Fruit fly (Drosophila melanogaster) whole organism, wandering third instar larva: ENCODE data around the gene CG14130.

Experiments used
- Abd-B ChIP-seq: fragments of >200 bp; optimal IDR thresholded peaks from 2 replicates; lab custom pipeline; 2017; ENCODE audit warnings: missing biosample characterization, missing genetic modification characterization
- CG32264 ChIP-seq: fragments of 200-800 bp; sonication (Bioruptor generic); optimal IDR thresholded peaks from 2 replicates; lab custom pipeline; 2016; ENCODE audit warnings: missing biosample characterization, missing genetic modification characterization
- CG9705 ChIP-seq: fragments of 200-800 bp; sonication (Bioruptor generic); optimal IDR thresholded peaks from 2 replicates; lab custom pipeline; 2018; ENCODE audit warnings: missing biosample characterization, mild to moderate bottlenecking, missing genetic modification characterization
- CrebA ChIP-seq: fragments of 200-800 bp; sonication (Bioruptor generic); optimal IDR thresholded peaks from 2 replicates; lab custom pipeline; 2016; ENCODE audit warnings: missing biosample characterization, mild to moderate bottlenecking, missing genetic modification characterization, borderline replicate concordance
- Dfd ChIP-seq: fragments of >200 bp; optimal IDR thresholded peaks from 2 replicates; lab custom pipeline; 2017; ENCODE audit warnings: missing biosample characterization, missing genetic modification characterization
- Dif ChIP-seq: fragments of 200-275, 200-300 bp; sonication (Bioruptor generic); optimal IDR thresholded peaks from 2 replicates; lab custom pipeline; 2018; ENCODE audit warnings: missing biosample characterization, missing genetic modification characterization; ENCODE audit not compliant: partially characterized antibody
- GATAd ChIP-seq: sonication (Bioruptor generic); optimal IDR thresholded peaks from 2 replicates; lab custom pipeline; 2016; ENCODE audit warnings: missing biosample characterization, missing genetic modification characterization
- HLH106 ChIP-seq: fragments of 200-800 bp; optimal IDR thresholded peaks from 3 replicates; lab custom pipeline; 2019; ENCODE audit warnings: missing biosample characterization, mild to moderate bottlenecking, missing genetic modification characterization, moderate library complexity
- Hnf4 ChIP-seq: fragments of 200-800 bp; sonication (Bioruptor generic); optimal IDR thresholded peaks from 2 replicates; lab custom pipeline; 2016; ENCODE audit warnings: missing biosample characterization, mild to moderate bottlenecking, missing genetic modification characterization
- Hr78 ChIP-seq: fragments of >200 bp; optimal IDR thresholded peaks from 2 replicates; lab custom pipeline; 2017; ENCODE audit warnings: missing biosample characterization, missing genetic modification characterization
- Hr83 ChIP-seq: fragments of 200-300 bp; sonication (Bioruptor generic); optimal IDR thresholded peaks from 2 replicates; lab custom pipeline; 2016; ENCODE audit warnings: missing biosample characterization, mild to moderate bottlenecking, missing genetic modification characterization, moderate library complexity; ENCODE audit not compliant: poor library complexity, severe bottlenecking
- Mio ChIP-seq: sonication (Bioruptor generic); optimal IDR thresholded peaks from 2 replicates; lab custom pipeline; 2016; ENCODE audit warnings: missing biosample characterization, missing genetic modification characterization
- N ChIP-seq: fragments of >200 bp; optimal IDR thresholded peaks from 2 replicates; lab custom pipeline; 2018; ENCODE audit warnings: missing biosample characterization, missing external identifiers, missing genetic modification characterization
- Rel ChIP-seq, 2 experiments: fragments of 200-800 bp; sonication (Bioruptor generic) in 1 of 2; optimal IDR thresholded peaks; 2 replicates in 1 of 2; 3 replicates in 1 of 2; lab custom pipeline; 2016 to 2019; ENCODE audit warnings: mild to moderate bottlenecking in 2 of 2, missing biosample characterization in 2 of 2, missing genetic modification characterization in 2 of 2, moderate library complexity in 1 of 2
- Sp1 ChIP-seq: fragments of 200-800 bp; sonication (Bioruptor generic); optimal IDR thresholded peaks from 3 replicates; lab custom pipeline; 2019; ENCODE audit warnings: missing biosample characterization, mild to moderate bottlenecking, missing genetic modification characterization, moderate library complexity
- Vsx2 ChIP-seq: fragments of 200-300, 225-300 bp; sonication (Bioruptor generic); optimal IDR thresholded peaks from 2 replicates; lab custom pipeline; 2018; ENCODE audit warnings: missing biosample characterization, missing genetic modification characterization; ENCODE audit not compliant: partially characterized antibody
- br ChIP-seq: fragments of 200-800 bp; sonication (Bioruptor generic); optimal IDR thresholded peaks from 2 replicates; lab custom pipeline; 2016; ENCODE audit warnings: missing biosample characterization, missing genetic modification characterization
- brk ChIP-seq: fragments of 200-800 bp; sonication (Bioruptor generic); optimal IDR thresholded peaks from 2 replicates; lab custom pipeline; 2016; ENCODE audit warnings: missing biosample characterization, mild to moderate bottlenecking, missing genetic modification characterization
- dl ChIP-seq, 2 experiments: fragments of 175-275, 200-275 bp in 1 of 2; fragments of 200-275 bp in 1 of 2; sonication (Bioruptor generic); optimal IDR thresholded peaks; lab custom pipeline; 2018; ENCODE audit warnings: mild to moderate bottlenecking in 2 of 2, missing biosample characterization in 2 of 2, missing genetic modification characterization in 2 of 2, moderate library complexity in 2 of 2; ENCODE audit not compliant: partially characterized antibody in 2 of 2, insufficient read depth in 1 of 2
- dmrt93B ChIP-seq: fragments of 200-800 bp; sonication (Bioruptor generic); optimal IDR thresholded peaks from 2 replicates; lab custom pipeline; 2018; ENCODE audit warnings: missing biosample characterization, mild to moderate bottlenecking, missing genetic modification characterization
- dsf ChIP-seq: sonication (Bioruptor generic); optimal IDR thresholded peaks from 2 replicates; lab custom pipeline; 2016; ENCODE audit warnings: missing biosample characterization, missing genetic modification characterization, borderline replicate concordance
- ey ChIP-seq: fragments of 200-800 bp; sonication (Bioruptor generic); optimal IDR thresholded peaks from 2 replicates; lab custom pipeline; 2016; ENCODE audit warnings: missing biosample characterization, missing genetic modification characterization
- foxo ChIP-seq, 2 experiments: fragments of 200-800 bp; sonication (Bioruptor generic); optimal IDR thresholded peaks; 2 replicates in 1 of 2; 3 replicates in 1 of 2; lab custom pipeline; 2016 to 2017; ENCODE audit warnings: missing biosample characterization in 2 of 2, missing genetic modification characterization in 2 of 2
- fru ChIP-seq: fragments of 200-800 bp; sonication (Bioruptor generic); optimal IDR thresholded peaks from 3 replicates; lab custom pipeline; 2016; ENCODE audit warnings: missing biosample characterization, mild to moderate bottlenecking, missing genetic modification characterization
- h ChIP-seq: fragments of 200-800 bp; sonication (Bioruptor generic); optimal IDR thresholded peaks from 3 replicates; lab custom pipeline; 2016; ENCODE audit warnings: missing biosample characterization, mild to moderate bottlenecking, missing genetic modification characterization
- jim ChIP-seq: fragments of 175-275, 200-325 bp; sonication (Bioruptor generic); optimal IDR thresholded peaks from 2 replicates; lab custom pipeline; 2016; ENCODE audit warnings: missing biosample characterization, mild to moderate bottlenecking, missing genetic modification characterization
- lola ChIP-seq: fragments of >200 bp; optimal IDR thresholded peaks from 2 replicates; lab custom pipeline; 2017; ENCODE audit warnings: missing biosample characterization, missing genetic modification characterization
- pan ChIP-seq: fragments of >200 bp; optimal IDR thresholded peaks from 2 replicates; lab custom pipeline; 2017
- rgr ChIP-seq: fragments of 200-800 bp; sonication (Bioruptor generic); optimal IDR thresholded peaks from 3 replicates; lab custom pipeline; 2016; ENCODE audit warnings: missing biosample characterization, mild to moderate bottlenecking, missing genetic modification characterization
- sv ChIP-seq: fragments of 200-800 bp; sonication (Bioruptor generic); optimal IDR thresholded peaks from 3 replicates; lab custom pipeline; 2016; ENCODE audit warnings: missing biosample characterization, missing genetic modification characterization
- tai ChIP-seq: sonication (Bioruptor generic); optimal IDR thresholded peaks from 2 replicates; lab custom pipeline; 2016; ENCODE audit warnings: missing biosample characterization, missing genetic modification characterization
- woc ChIP-seq: sonication (Bioruptor generic); optimal IDR thresholded peaks from 2 replicates; lab custom pipeline; 2016; ENCODE audit warnings: missing biosample characterization, mild to moderate bottlenecking, missing genetic modification characterization

Gene CG14130

dm6 chr3L:11815220-11815797 is at the start of gene CG14130:
CG14130 (plus strand) TSS chr3L:11815444.
- TF ChIP-seq Dfd (GFP tag; lab: Kevin White, UChicago) (no peak), Vsx2 (peak; percentile 13)

dm6 chr3L:11765695-11766232 is 49.5 kb upstream of the CG14130 start, which contains the start of gene loaf:
loaf (minus strand) TSS chr3L:11766182.
- no peak for TF ChIP-seq dmrt93B (GFP tag; lab: Kevin White, UChicago)
- no peak for TF ChIP-seq CG32264

- TF ChIP-seq h (GFP tag; lab: Kevin White, UChicago) (no peak), Hr83 (GFP tag; lab: Kevin White, UChicago) (no peak), dl (GFP tag; optimal IDR thresholded peaks at IDR 0.05; lab: Kevin White, UChicago; ENCODE audit: insufficient read depth in 1 of 2, partially characterized antibody in 2 of 2) (no peak), Rel (GFP tag; optimal IDR thresholded peaks at IDR 0.05; lab: Kevin White, UChicago) (no peak), Rel (tag; optimal IDR thresholded peaks at IDR 0.05; lab: Kevin White, UChicago) (no peak), lola (GFP tag; lab: Kevin White, UChicago) (no peak), Mio (no peak), rgr (GFP tag; lab: Kevin White, UChicago) (no peak), brk (GFP tag; lab: Kevin White, UChicago) (no peak), br (GFP tag; lab: Kevin White, UChicago) (no peak), GATAd (GFP tag; lab: Kevin White, UChicago) (no peak), fru (GFP tag; lab: Kevin White, UChicago) (no peak), Vsx2 (no peak), jim (GFP tag; lab: Kevin White, UChicago) (no peak), CG32264 (no peak), HLH106 (tag; lab: Kevin White, UChicago) (no peak)
- TF ChIP-seq, all 38 proteins: peak for 0
Measured at dm6 chr3L:11766563-11766962, 48.7 kb upstream of the CG14130 start.

dm6 chr3L:11772057-11772456 is 43.2 kb upstream of the CG14130 start, which contains the start of gene Muc68D:
Muc68D (minus strand) TSS chr3L:11772157.
- TF ChIP-seq ey, result no peak
- no peak for TF ChIP-seq Hr78 (GFP tag; lab: Kevin White, UChicago)
- no peak for TF ChIP-seq Abd-B (GFP tag; lab: Kevin White, UChicago)
- no peak for TF ChIP-seq dl (GFP tag; optimal IDR thresholded peaks at IDR 0.05; lab: Kevin White, UChicago; ENCODE audit: insufficient read depth in 1 of 2, partially characterized antibody in 2 of 2)
- no peak for TF ChIP-seq dmrt93B (GFP tag; lab: Kevin White, UChicago)
- TF ChIP-seq dsf (GFP tag; lab: Kevin White, UChicago), result no peak
- no peak for TF ChIP-seq CG9705 (GFP tag; lab: Kevin White, UChicago)
- TF ChIP-seq N, result no peak
- no peak for TF ChIP-seq Sp1
- no peak for TF ChIP-seq tai (GFP tag; lab: Kevin White, UChicago)
- TF ChIP-seq Hnf4, result no peak

- no peak for TF ChIP-seq jim (GFP tag; lab: Kevin White, UChicago)
- no peak for TF ChIP-seq Dfd (GFP tag; lab: Kevin White, UChicago)
- TF ChIP-seq dl (GFP tag; optimal IDR thresholded peaks at IDR 0.05; lab: Kevin White, UChicago; ENCODE audit: insufficient read depth in 1 of 2, partially characterized antibody in 2 of 2), result peak in 1 of 2 experiments; percentile 8
- TF ChIP-seq Vsx2, result peak; percentile 34
- TF ChIP-seq Dif (GFP tag; lab: Kevin White, UChicago), result peak; percentile 29
- TF ChIP-seq lola (GFP tag; lab: Kevin White, UChicago), result no peak
- no peak for TF ChIP-seq br (GFP tag; lab: Kevin White, UChicago)
- TF ChIP-seq Hnf4, result no peak
- no peak for TF ChIP-seq CrebA (GFP tag; lab: Kevin White, UChicago)
- TF ChIP-seq ey, result no peak
- TF ChIP-seq h (GFP tag; lab: Kevin White, UChicago), result peak; percentile 1
- no peak for TF ChIP-seq pan (lab: Kevin White, UChicago)
- no peak for TF ChIP-seq dsf (GFP tag; lab: Kevin White, UChicago)
- TF ChIP-seq brk (GFP tag; lab: Kevin White, UChicago), result no peak
- no peak for TF ChIP-seq sv
- no peak for TF ChIP-seq woc (GFP tag; lab: Kevin White, UChicago)
- TF ChIP-seq foxo (GFP tag; optimal IDR thresholded peaks at IDR 0.05; lab: Kevin White, UChicago), result no peak
- no peak for TF ChIP-seq fru (GFP tag; lab: Kevin White, UChicago)
Measured at dm6 chr3L:11772608-11773017, 42.6 kb upstream of the CG14130 start.
